Worm (Caenorhabditis elegans) whole organism, young adult: Measurements from ENCODE around the gene otpl-7.

Experiments used
- B0035.1 ChIP-seq: sonication (generic microtip); optimal IDR thresholded peaks from 2 replicates; lab custom pipeline; 2016; ENCODE audit warnings: missing genetic modification characterization, mild to moderate bottlenecking, missing compliant biosample characterization, missing genotype, missing genetic modification reagents
- B0261.1 ChIP-seq: sonication (generic microtip); optimal IDR thresholded peaks from 2 replicates; lab custom pipeline; 2016; ENCODE audit warnings: mild to moderate bottlenecking, missing genetic modification characterization, moderate library complexity, missing compliant biosample characterization
- C17E4.6 ChIP-seq: fragments of 200-800 bp; sonication (Bioruptor generic); IDR thresholded peaks from 2 replicates; pipeline ENCODE4 v1.3.6; 2022; ENCODE audit warnings: missing genetic modification reagents, missing genetic modification characterization, missing compliant biosample characterization
- D2030.7 ChIP-seq: fragments of 200-800 bp; sonication (Bioruptor generic); IDR thresholded peaks from 2 replicates; pipeline ENCODE4 v1.3.6; 2022; ENCODE audit warnings: missing genetic modification reagents, missing genetic modification characterization, missing compliant biosample characterization
- F10E7.11 ChIP-seq: sonication (generic microtip); optimal IDR thresholded peaks from 2 replicates; lab custom pipeline; 2017; ENCODE audit warnings: mild to moderate bottlenecking, missing genetic modification characterization, moderate library complexity, missing compliant biosample characterization
- F37B4.10 ChIP-seq: fragments of 200-800 bp; sonication (Bioruptor generic); IDR thresholded peaks from 2 replicates; pipeline ENCODE4 v1.3.6; 2022; ENCODE audit warnings: missing genetic modification characterization, missing compliant biosample characterization
- F39B2.1 ChIP-seq: fragments of 200-800 bp; sonication (Bioruptor generic); IDR thresholded peaks from 2 replicates; pipeline ENCODE4 v1.3.6; 2022; ENCODE audit warnings: missing genetic modification reagents, missing genetic modification characterization, missing compliant biosample characterization
- F57A8.1 ChIP-seq: fragments of 200-800 bp; sonication (Bioruptor generic); optimal IDR thresholded peaks from 2 replicates; lab custom pipeline; 2018; ENCODE audit warnings: mild to moderate bottlenecking, missing genetic modification characterization, moderate library complexity, missing compliant biosample characterization
- K12H6.12 ChIP-seq: fragments of 200-800 bp; sonication (Bioruptor generic); optimal IDR thresholded peaks from 2 replicates; lab custom pipeline; 2018; ENCODE audit warnings: mild to moderate bottlenecking, missing genetic modification characterization, missing compliant biosample characterization
- T07F8.4 ChIP-seq: sonication (generic microtip); optimal IDR thresholded peaks from 2 replicates; lab custom pipeline; 2016; ENCODE audit warnings: mild to moderate bottlenecking, missing genetic modification characterization, moderate library complexity, missing compliant biosample characterization
- Y53G8AR.9 ChIP-seq: fragments of 200-800 bp; sonication (Bioruptor generic); conservative IDR thresholded peaks from 2 replicates; pipeline ENCODE4 v1.3.6; 2022; ENCODE audit warnings: missing genetic modification reagents, missing genetic modification characterization, missing compliant biosample characterization
- Y56A3A.18 ChIP-seq: fragments of 200-800 bp; sonication (Bioruptor generic); IDR thresholded peaks from 2 replicates; pipeline ENCODE4 v1.3.6; 2022; ENCODE audit warnings: missing genetic modification reagents, missing genetic modification characterization, missing compliant biosample characterization
- Y79H2A.3 ChIP-seq: fragments of 200-800 bp; sonication (Bioruptor generic); conservative IDR thresholded peaks from 2 replicates; pipeline ENCODE4 v1.3.6; 2022; ENCODE audit warnings: missing genetic modification reagents, missing genetic modification characterization, missing compliant biosample characterization
- ZK185.1 ChIP-seq: sonication (generic microtip); optimal IDR thresholded peaks from 2 replicates; lab custom pipeline; 2016; ENCODE audit warnings: mild to moderate bottlenecking, missing genetic modification characterization, missing compliant biosample characterization; ENCODE audit not compliant: poor library complexity, severe bottlenecking
- aptf-2 ChIP-seq: fragments of 200-800 bp; sonication (Bioruptor generic); conservative IDR thresholded peaks from 2 replicates; pipeline ENCODE4 v1.3.6; 2022; ENCODE audit warnings: missing genetic modification reagents, missing genetic modification characterization, missing compliant biosample characterization
- aptf-3 ChIP-seq: fragments of 200-800 bp; sonication (Bioruptor generic); IDR thresholded peaks from 2 replicates; pipeline ENCODE4 v1.3.6; 2022; ENCODE audit warnings: missing genetic modification characterization, missing compliant biosample characterization
- attf-3 ChIP-seq: fragments of 200-800 bp; sonication (Bioruptor generic); conservative IDR thresholded peaks from 2 replicates; pipeline ENCODE4 v1.3.6; 2022; ENCODE audit warnings: missing genetic modification reagents, missing genetic modification characterization, missing compliant biosample characterization
- bed-1 ChIP-seq: fragments of 200-800 bp; sonication (Bioruptor generic); IDR thresholded peaks from 2 replicates; pipeline ENCODE4 v1.3.6; 2022; ENCODE audit warnings: missing genetic modification reagents, missing genetic modification characterization, missing compliant biosample characterization
- cebp-1 ChIP-seq, 2 experiments: fragments of 200-800 bp in 1 of 2; sonication (Bioruptor generic) in 1 of 2; sonication (generic microtip) in 1 of 2; IDR thresholded peaks in 1 of 2; optimal IDR thresholded peaks in 1 of 2; 2 replicates each; pipeline versions ENCODE4 v1.3.6 to Lab custom; 2017 to 2022; ENCODE audit warnings: missing compliant biosample characterization in 2 of 2, missing genetic modification characterization in 2 of 2, mild to moderate bottlenecking in 1 of 2, missing genetic modification reagents in 1 of 2, moderate library complexity in 1 of 2
- chd-7 ChIP-seq: sonication (generic microtip); optimal IDR thresholded peaks from 2 replicates; lab custom pipeline; 2016; ENCODE audit warnings: mild to moderate bottlenecking, missing genetic modification characterization, moderate library complexity, missing compliant biosample characterization
- die-1 ChIP-seq: sonication (generic microtip); optimal IDR thresholded peaks from 2 replicates; lab custom pipeline; 2016; ENCODE audit warnings: missing genotype, mild to moderate bottlenecking, missing genetic modification characterization, missing compliant biosample characterization
- dox-1 ChIP-seq: fragments of 200-800 bp; sonication (Bioruptor generic); IDR thresholded peaks from 2 replicates; pipeline ENCODE4 v1.3.6; 2022; ENCODE audit warnings: missing genetic modification reagents, missing genetic modification characterization, missing compliant biosample characterization
- egl-44 ChIP-seq: fragments of 200-800 bp; sonication (Bioruptor generic); IDR thresholded peaks from 2 replicates; pipeline ENCODE4 v1.3.6; 2022; ENCODE audit warnings: missing genetic modification reagents, missing genetic modification characterization, missing compliant biosample characterization
- egrh-3 ChIP-seq: fragments of 200-800 bp; sonication (Bioruptor generic); IDR thresholded peaks from 2 replicates; pipeline ENCODE4 v1.3.6; 2022; ENCODE audit warnings: missing genetic modification reagents, missing genetic modification characterization, missing compliant biosample characterization
- ekl-4 ChIP-seq: fragments of 200-800 bp; sonication (Bioruptor generic); IDR thresholded peaks from 2 replicates; pipeline ENCODE4 v1.3.6; 2022; ENCODE audit warnings: missing genetic modification reagents, missing genetic modification characterization, missing compliant biosample characterization
- ets-4 ChIP-seq: fragments of 200-800 bp; sonication (Bioruptor generic); optimal IDR thresholded peaks from 2 replicates; lab custom pipeline; 2018; ENCODE audit warnings: mild to moderate bottlenecking, missing genetic modification characterization, missing compliant biosample characterization
- fkh-3 ChIP-seq: sonication (generic microtip); optimal IDR thresholded peaks from 2 replicates; lab custom pipeline; 2016; ENCODE audit warnings: mild to moderate bottlenecking, missing genetic modification characterization, missing compliant biosample characterization
- let-526 ChIP-seq: fragments of 200-800 bp; sonication (Bioruptor generic); IDR thresholded peaks from 2 replicates; pipeline ENCODE4 v1.3.6; 2022; ENCODE audit warnings: missing genetic modification reagents, missing genetic modification characterization, missing compliant biosample characterization
- let-607 ChIP-seq, 2 experiments: fragments of 200-800 bp in 1 of 2; sonication (Bioruptor generic) in 1 of 2; sonication (generic microtip) in 1 of 2; optimal IDR thresholded peaks; 2 replicates each; lab custom pipeline; 2016 to 2018; ENCODE audit warnings: mild to moderate bottlenecking in 2 of 2, missing compliant biosample characterization in 2 of 2, missing genetic modification characterization in 2 of 2, moderate library complexity in 2 of 2, missing genotype in 1 of 2
- madf-3 ChIP-seq: fragments of 200-800 bp; sonication (Bioruptor generic); IDR thresholded peaks from 2 replicates; pipeline ENCODE4 v1.3.6; 2022; ENCODE audit warnings: missing genetic modification reagents, missing genetic modification characterization, missing compliant biosample characterization
- madf-8 ChIP-seq: fragments of 200-800 bp; sonication (Bioruptor generic); conservative IDR thresholded peaks from 2 replicates; pipeline ENCODE4 v1.3.6; 2022; ENCODE audit warnings: missing genetic modification reagents, missing genetic modification characterization, missing compliant biosample characterization
- mes-4 ChIP-seq: sonication (generic microtip); optimal IDR thresholded peaks from 2 replicates; lab custom pipeline; 2016; ENCODE audit warnings: missing genotype, missing genetic modification characterization, missing compliant biosample characterization
- nfya-2 ChIP-seq: fragments of 200-800 bp; sonication (Bioruptor generic); IDR thresholded peaks from 2 replicates; pipeline ENCODE4 v1.3.6; 2022; ENCODE audit warnings: missing genetic modification reagents, missing genetic modification characterization, missing compliant biosample characterization
- nhr-120 ChIP-seq: fragments of 200-800 bp; sonication (Bioruptor generic); IDR thresholded peaks from 2 replicates; pipeline ENCODE4 v1.3.6; 2022; ENCODE audit warnings: missing genetic modification characterization, missing compliant biosample characterization
- rec-8 ChIP-seq, 2 experiments: sonication (generic microtip); optimal IDR thresholded peaks; 2 replicates each; lab custom pipeline; 2016; ENCODE audit warnings: mild to moderate bottlenecking in 2 of 2, missing genetic modification characterization in 2 of 2, missing genetic modification reagents in 2 of 2, missing genotype in 2 of 2, missing biosample characterization in 1 of 2, missing compliant biosample characterization in 1 of 2, moderate library complexity in 1 of 2
- rpc-1 ChIP-seq, 2 experiments: fragments of 150-350 bp in 1 of 2; sonication (generic microtip) in 1 of 2; optimal IDR thresholded peaks; 2 replicates each; lab custom pipeline; 2014 to 2018; ENCODE audit warnings: missing biosample characterization in 1 of 2, missing genetic modification characterization in 1 of 2, missing genetic modification reagents in 1 of 2, missing genotype in 1 of 2
- snpc-1.1 ChIP-seq: sonication (generic microtip); optimal IDR thresholded peaks from 2 replicates; lab custom pipeline; 2017; ENCODE audit warnings: missing genetic modification characterization, mild to moderate bottlenecking, missing compliant biosample characterization, antibody characterized with exemption, moderate library complexity, missing genotype, missing genetic modification reagents; ENCODE audit not compliant: insufficient read depth
- snpc-1.3 ChIP-seq: sonication (generic microtip); optimal IDR thresholded peaks from 2 replicates; lab custom pipeline; 2017; ENCODE audit warnings: missing genetic modification characterization, mild to moderate bottlenecking, missing compliant biosample characterization, antibody characterized with exemption, moderate library complexity, missing genotype, missing genetic modification reagents; ENCODE audit not compliant: insufficient read depth
- somi-1 ChIP-seq: fragments of 200-800 bp; sonication (Bioruptor generic); optimal IDR thresholded peaks from 2 replicates; lab custom pipeline; 2018; ENCODE audit warnings: mild to moderate bottlenecking, missing genetic modification characterization, missing compliant biosample characterization
- tbp1 ChIP-seq: fragments of 200-800 bp; sonication (Bioruptor generic); optimal IDR thresholded peaks from 2 replicates; lab custom pipeline; 2018; ENCODE audit warnings: mild to moderate bottlenecking, missing genetic modification characterization, missing compliant biosample characterization
- xnd-1 ChIP-seq: sonication (generic microtip); optimal IDR thresholded peaks from 2 replicates; lab custom pipeline; 2016; ENCODE audit warnings: missing genotype, missing genetic modification reagents, missing genetic modification characterization, missing compliant biosample characterization
- ztf-18 ChIP-seq: sonication (generic microtip); optimal IDR thresholded peaks from 2 replicates; lab custom pipeline; 2016; ENCODE audit warnings: missing genotype, mild to moderate bottlenecking, missing genetic modification characterization, missing compliant biosample characterization
- ztf-22 ChIP-seq: fragments of 200-800 bp; sonication (Bioruptor generic); optimal IDR thresholded peaks from 2 replicates; lab custom pipeline; 2018; ENCODE audit warnings: mild to moderate bottlenecking, missing genetic modification characterization, moderate library complexity, missing compliant biosample characterization
- ztf-25 ChIP-seq: fragments of 200-800 bp; sonication (Bioruptor generic); IDR thresholded peaks from 2 replicates; pipeline ENCODE4 v1.3.6; 2022; ENCODE audit warnings: missing genetic modification reagents, missing genetic modification characterization, missing compliant biosample characterization
- ztf-26 ChIP-seq: sonication (generic microtip); optimal IDR thresholded peaks from 2 replicates; lab custom pipeline; 2017; ENCODE audit warnings: missing genetic modification characterization, missing compliant biosample characterization
- ztf-6 ChIP-seq: fragments of 200-800 bp; sonication (Bioruptor generic); IDR thresholded peaks from 2 replicates; pipeline ENCODE4 v1.3.6; 2022; ENCODE audit warnings: missing genetic modification reagents, missing genetic modification characterization, missing compliant biosample characterization

The otpl-7 gene

DNA sequence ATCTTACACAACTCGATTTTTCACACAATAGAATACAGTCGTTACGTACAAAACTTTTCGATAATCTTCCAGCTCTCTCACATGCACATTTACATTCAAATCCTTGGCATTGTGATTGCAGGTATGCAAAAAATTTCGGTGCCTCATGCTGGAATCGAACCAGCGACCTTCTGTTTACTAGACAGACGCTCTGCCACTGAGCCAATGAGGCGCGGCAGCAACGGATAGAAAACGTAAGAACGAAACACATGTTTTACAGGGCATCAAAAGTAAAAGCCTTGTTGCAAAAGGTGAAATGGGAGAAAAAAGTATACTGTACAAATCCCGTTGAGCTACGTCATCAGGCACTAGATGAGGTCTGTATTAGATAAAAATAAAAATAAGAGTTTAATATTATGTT, 25.3 kb upstream of the otpl-7 start (continued):
- TF ChIP-seq egrh-3 (GFP tag; lab: Robert Waterston, UW), result no peak
- no peak for TF ChIP-seq mes-4 (tag; lab: Kevin White, UChicago)
- TF ChIP-seq K12H6.12, result no peak
- 0 out of 2 replicates have a peak, but pooled peaks have one; percentile 14 for TF ChIP-seq Y56A3A.18 (GFP tag; lab: Robert Waterston, UW)
- no peak for TF ChIP-seq ekl-4 (GFP tag; lab: Robert Waterston, UW)
- no peak for TF ChIP-seq bed-1 (GFP tag; lab: Robert Waterston, UW)
- TF ChIP-seq ztf-25, result peak; percentile 72; the same call in 1 of the 2 replicates
- peak; percentile 78 for TF ChIP-seq die-1 (tag; lab: Kevin White, UChicago)
- no peak for TF ChIP-seq F10E7.11 (tag; lab: Kevin White, UChicago)
- TF ChIP-seq chd-7 (tag; lab: Kevin White, UChicago), result no peak
- no peak for TF ChIP-seq B0035.1 (tag; lab: Kevin White, UChicago)
- peak; percentile 46; the same call in 1 of the 2 replicates for TF ChIP-seq Y53G8AR.9 (GFP tag; lab: Robert Waterston, UW)
- no peak for TF ChIP-seq F57A8.1 (GFP tag; lab: Kevin White, UChicago)
- no peak for TF ChIP-seq cebp-1 (GFP tag; IDR thresholded peaks at IDR 0.05; lab: Robert Waterston, UW)
- peak; percentile 47 for TF ChIP-seq cebp-1 (tag; optimal IDR thresholded peaks at IDR 0.05; lab: Kevin White, UChicago)
- TF ChIP-seq rpc-1 (optimal IDR thresholded peaks at IDR 0.05; lab: Kevin White, UChicago), result peak; percentile 72
- peak; percentile 88 for TF ChIP-seq rpc-1 (tag; optimal IDR thresholded peaks at IDR 0.05; lab: Kevin White, UChicago)
- TF ChIP-seq snpc-1.3 (tag; lab: Kevin White, UChicago), result peak; percentile 47
- TF ChIP-seq F37B4.10 (GFP tag; lab: Robert Waterston, UW), result no peak
- peak; percentile 11 for TF ChIP-seq somi-1 (GFP tag; lab: Kevin White, UChicago)
- TF ChIP-seq nhr-120, result no peak
- no peak for TF ChIP-seq ztf-22 (GFP tag; lab: Kevin White, UChicago)
- TF ChIP-seq ztf-18, result peak; percentile 47
- no peak for TF ChIP-seq madf-8 (GFP tag; lab: Robert Waterston, UW)
- no peak for TF ChIP-seq let-607 (tag; optimal IDR thresholded peaks at IDR 0.05; lab: Kevin White, UChicago)
- TF ChIP-seq attf-3 (GFP tag; lab: Robert Waterston, UW), result 0 out of 2 replicates have a peak, but pooled peaks have one; percentile 40
- no peak for TF ChIP-seq nfya-2 (GFP tag; lab: Robert Waterston, UW)
- TF ChIP-seq F39B2.1 (GFP tag; lab: Robert Waterston, UW), result no peak
- TF ChIP-seq aptf-2 (GFP tag; lab: Robert Waterston, UW), result no peak
- no peak for TF ChIP-seq let-526 (GFP tag; lab: Robert Waterston, UW)
- TF ChIP-seq snpc-1.1, result peak; percentile 68
- TF ChIP-seq tbp1, result peak; percentile 93
- no peak for TF ChIP-seq C17E4.6 (GFP tag; lab: Robert Waterston, UW)
- no peak for TF ChIP-seq aptf-3 (GFP tag; lab: Robert Waterston, UW)
- no peak for TF ChIP-seq fkh-3 (tag; lab: Kevin White, UChicago)
- TF ChIP-seq ztf-26 (tag; lab: Kevin White, UChicago), result no peak
- TF ChIP-seq ztf-6, result no peak
- TF ChIP-seq T07F8.4 (tag; lab: Kevin White, UChicago), result peak; percentile 35
- peak; percentile 66 for TF ChIP-seq D2030.7 (GFP tag; lab: Robert Waterston, UW)
- TF ChIP-seq madf-3 (GFP tag; lab: Robert Waterston, UW), result no peak
- no peak for TF ChIP-seq ZK185.1
- TF ChIP-seq rec-8 (tag; optimal IDR thresholded peaks at IDR 0.05; lab: Kevin White, UChicago), result peak in 1 of 2 experiments; percentile 68
- peak; percentile 89 for TF ChIP-seq B0261.1 (tag; lab: Kevin White, UChicago)
- TF ChIP-seq dox-1, result peak; percentile 82
- no peak for TF ChIP-seq xnd-1 (tag; lab: Kevin White, UChicago)
- TF ChIP-seq egl-44 (GFP tag; lab: Robert Waterston, UW), result 0 out of 2 replicates have a peak, but pooled peaks have one; percentile 26
- no peak for TF ChIP-seq ets-4
- no peak for TF ChIP-seq Y79H2A.3 (GFP tag; lab: Robert Waterston, UW)
